Fruit fly (Drosophila melanogaster): ENCODE results near the gene CG13950.

CG13950 gene

DNA sequence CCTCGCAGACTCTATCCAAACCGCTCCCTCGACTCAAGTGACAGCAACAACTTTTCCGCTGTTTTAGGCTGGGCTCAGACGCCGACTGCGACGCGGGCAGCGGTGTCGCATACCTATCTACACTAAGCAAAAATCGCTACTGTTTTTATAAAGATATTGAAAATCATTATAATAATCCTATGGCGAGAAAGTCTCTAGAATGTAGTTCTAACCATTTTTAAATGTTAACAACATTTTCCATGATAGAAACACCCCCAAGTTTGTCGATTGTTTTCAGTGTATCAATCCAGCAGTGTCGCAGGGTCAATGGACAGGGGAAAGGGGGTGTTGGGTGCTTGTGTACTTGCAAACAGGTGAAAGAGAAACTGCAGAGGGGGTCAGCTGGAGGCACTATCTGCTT lies 5.9 kb downstream of the CG13950 start:
- TF ChIP-seq Dll (optimal IDR thresholded peaks at IDR 0.05) = no peak
- TF ChIP-seq CG8478 (optimal IDR thresholded peaks at IDR 0.05) = no peak
- TF ChIP-seq usp (GFP tag; optimal IDR thresholded peaks at IDR 0.05) = no peak
- no peak for TF ChIP-seq EcR (GFP tag; optimal IDR thresholded peaks at IDR 0.05)
- TF ChIP-seq psq (optimal IDR thresholded peaks at IDR 0.05) = no peak
- no peak for TF ChIP-seq pan (optimal IDR thresholded peaks at IDR 0.05)

DNA sequence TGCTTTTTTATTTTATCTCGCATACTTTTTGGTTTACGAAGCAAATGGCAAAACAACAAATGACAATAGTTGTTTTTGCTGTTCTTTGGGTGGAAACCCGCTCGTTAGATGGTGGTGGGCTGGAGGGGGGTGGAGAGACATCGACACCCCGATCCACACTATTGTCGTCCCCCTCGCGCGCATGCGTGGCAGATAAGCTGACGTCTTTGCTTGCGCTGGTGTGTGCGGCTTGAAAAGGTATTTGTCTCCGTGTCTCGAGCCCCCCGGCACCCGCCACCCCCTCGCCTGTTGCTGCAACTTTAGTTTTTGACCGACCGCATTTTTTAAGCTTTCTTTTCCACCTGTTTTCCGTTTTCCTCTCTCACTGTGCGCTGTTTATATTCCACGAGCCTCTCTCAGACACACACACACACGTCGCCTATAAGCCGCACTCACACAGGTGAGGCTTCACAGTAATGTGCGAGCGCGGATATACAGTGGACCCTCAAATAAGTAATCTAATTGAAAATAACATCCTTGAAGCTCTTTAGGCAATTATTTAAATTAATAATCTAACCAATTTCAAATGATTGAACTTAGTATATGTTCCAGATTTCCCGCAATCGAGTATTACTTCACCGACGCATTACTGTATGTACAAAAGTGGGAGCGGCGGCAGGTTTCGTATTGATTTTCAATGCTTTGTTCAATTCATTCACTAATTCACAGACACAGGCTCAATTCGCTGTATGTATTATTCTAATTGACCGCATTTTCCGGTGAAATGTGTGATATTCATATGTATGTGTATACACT lies 7.2 kb downstream of the CG13950 start:
- TF ChIP-seq CG8478 (optimal IDR thresholded peaks at IDR 0.05) (no peak), EcR (GFP tag; optimal IDR thresholded peaks at IDR 0.05) (no peak), pan (optimal IDR thresholded peaks at IDR 0.05) (no peak), psq (optimal IDR thresholded peaks at IDR 0.05) (no peak)

dm6 chr2L:867899-868605 lies 8.1 kb downstream of the CG13950 start, which contains the start of gene aru:
aru (minus strand) TSS chr2L:868354.
- TF ChIP-seq EcR (GFP tag; optimal IDR thresholded peaks at IDR 0.05) = no peak
- TF ChIP-seq CG8478 (optimal IDR thresholded peaks at IDR 0.05) = peak; percentile 25
- TF ChIP-seq psq (optimal IDR thresholded peaks at IDR 0.05) = no peak

DNA sequence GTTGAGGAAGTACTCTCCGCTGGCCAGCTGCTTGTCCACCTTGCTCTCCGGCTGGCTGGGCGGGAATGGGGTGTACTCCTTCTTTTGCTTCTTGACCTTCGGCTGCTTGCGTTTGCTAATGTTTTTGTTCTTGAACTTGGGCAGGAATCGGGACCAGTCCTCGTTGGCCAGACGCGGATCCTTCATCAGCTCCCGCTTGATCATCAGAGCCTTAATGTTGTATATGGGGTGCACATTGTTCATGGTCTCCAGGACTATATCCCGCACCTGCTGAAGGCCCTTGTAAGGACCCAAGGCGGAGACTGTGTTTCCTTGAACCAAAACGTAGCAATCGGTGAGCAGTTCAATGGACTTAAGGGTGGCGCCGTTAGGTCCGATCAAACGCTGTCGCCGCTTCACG lies 9.0 kb downstream of the CG13950 start:
- TF ChIP-seq EcR (GFP tag; optimal IDR thresholded peaks at IDR 0.05) (no peak), psq (optimal IDR thresholded peaks at IDR 0.05) (no peak), Dll (optimal IDR thresholded peaks at IDR 0.05) (no peak), pan (optimal IDR thresholded peaks at IDR 0.05) (no peak), usp (GFP tag; optimal IDR thresholded peaks at IDR 0.05) (no peak), CG8478 (optimal IDR thresholded peaks at IDR 0.05) (no peak)

dm6 chr2L:869497-870040 lies 9.6 kb downstream of the CG13950 start, which contains the start of gene dbe:
dbe (minus strand) TSS chr2L:869857.
- TF ChIP-seq psq (optimal IDR thresholded peaks at IDR 0.05) = no peak
- peak; percentile 15 for TF ChIP-seq pan (optimal IDR thresholded peaks at IDR 0.05)
- TF ChIP-seq EcR (GFP tag; optimal IDR thresholded peaks at IDR 0.05) = no peak
- TF ChIP-seq usp (GFP tag; optimal IDR thresholded peaks at IDR 0.05) = no peak

- TF ChIP-seq pan (optimal IDR thresholded peaks at IDR 0.05) (no peak), psq (optimal IDR thresholded peaks at IDR 0.05) (no peak), CG8478 (optimal IDR thresholded peaks at IDR 0.05) (no peak), usp (GFP tag; optimal IDR thresholded peaks at IDR 0.05) (no peak), EcR (GFP tag; optimal IDR thresholded peaks at IDR 0.05) (no peak), Dll (optimal IDR thresholded peaks at IDR 0.05) (no peak)
Measured at dm6 chr2L:870285-870684, 10.3 kb downstream of the CG13950 start, which contains the start of gene PNUTS. PNUTS (plus strand) TSS chr2L:870465.

DNA sequence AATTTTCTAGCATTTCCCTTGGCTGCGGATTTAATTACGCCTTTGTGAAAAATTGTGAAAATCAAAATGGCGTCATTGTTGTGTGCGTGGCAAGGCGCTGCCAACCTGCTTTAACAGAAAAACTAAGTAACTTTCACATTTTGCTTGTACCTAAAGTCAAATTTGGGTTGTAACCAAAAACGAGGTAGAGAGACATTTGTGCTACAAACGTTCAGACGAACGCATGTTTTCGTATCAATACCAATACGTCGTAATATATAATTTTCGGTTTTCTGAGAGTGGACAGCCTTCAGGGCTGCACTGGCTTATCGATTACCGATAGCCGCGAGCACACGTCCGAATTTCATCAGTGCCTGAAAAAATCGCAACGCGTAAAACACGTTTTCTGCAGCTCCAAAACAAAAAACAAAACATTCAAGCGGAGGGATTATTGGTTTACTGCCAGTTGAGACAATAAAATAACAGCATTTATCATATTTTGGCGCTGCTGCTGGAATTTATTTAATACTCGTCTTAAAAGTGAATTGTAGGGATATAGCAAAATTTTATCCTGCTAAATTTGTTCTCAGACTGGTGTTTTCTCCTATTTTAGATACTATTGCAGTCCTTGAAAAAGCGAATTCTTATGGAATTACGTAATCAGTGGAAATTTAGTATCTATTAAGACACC lies 10.9 kb downstream of the CG13950 start:
- TF ChIP-seq usp (GFP tag; optimal IDR thresholded peaks at IDR 0.05) (no peak), EcR (GFP tag; optimal IDR thresholded peaks at IDR 0.05) (no peak), psq (optimal IDR thresholded peaks at IDR 0.05) (no peak), Dll (optimal IDR thresholded peaks at IDR 0.05) (no peak), pan (optimal IDR thresholded peaks at IDR 0.05) (no peak), CG8478 (optimal IDR thresholded peaks at IDR 0.05) (no peak)

DNA sequence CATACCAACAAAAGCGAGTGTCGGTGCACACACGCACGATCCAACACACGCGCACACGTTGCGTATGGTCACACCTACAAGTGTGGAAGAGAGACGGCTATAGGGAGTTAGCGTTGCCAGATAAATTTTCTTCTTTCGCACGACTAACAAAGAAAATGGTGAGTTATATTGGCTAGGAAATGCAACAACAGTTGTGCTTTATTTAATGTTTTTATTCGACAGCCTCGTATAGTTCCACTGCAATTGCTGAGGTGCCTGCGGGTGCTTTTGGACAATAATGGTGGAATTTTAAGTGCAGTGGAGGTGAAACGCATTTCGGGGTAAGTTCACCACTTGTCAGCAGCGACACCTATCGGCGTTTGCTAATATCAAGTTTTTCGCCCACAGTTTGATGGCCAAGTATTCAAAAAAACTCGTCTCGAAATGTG lies 11.4 kb downstream of the CG13950 start:
- TF ChIP-seq usp (GFP tag; optimal IDR thresholded peaks at IDR 0.05) (no peak), Dll (optimal IDR thresholded peaks at IDR 0.05) (no peak), pan (optimal IDR thresholded peaks at IDR 0.05) (no peak), psq (optimal IDR thresholded peaks at IDR 0.05) (no peak), EcR (GFP tag; optimal IDR thresholded peaks at IDR 0.05) (no peak), CG8478 (optimal IDR thresholded peaks at IDR 0.05) (no peak)

- TF ChIP-seq pan (optimal IDR thresholded peaks at IDR 0.05) (no peak), usp (GFP tag; optimal IDR thresholded peaks at IDR 0.05) (no peak), CG8478 (optimal IDR thresholded peaks at IDR 0.05) (no peak), EcR (GFP tag; optimal IDR thresholded peaks at IDR 0.05) (no peak)
Measured at dm6 chr2L:873724-874504, 13.9 kb downstream of the CG13950 start.

dm6 chr2L:877002-877401 lies 17.0 kb downstream of the CG13950 start, which contains the start of gene ninaA:
ninaA (plus strand) TSS chr2L:877302.
- TF ChIP-seq usp (GFP tag; optimal IDR thresholded peaks at IDR 0.05) = no peak
- no peak for TF ChIP-seq CG8478 (optimal IDR thresholded peaks at IDR 0.05)
- TF ChIP-seq pan (optimal IDR thresholded peaks at IDR 0.05) = no peak
- no peak for TF ChIP-seq EcR (GFP tag; optimal IDR thresholded peaks at IDR 0.05)
- TF ChIP-seq Dll (optimal IDR thresholded peaks at IDR 0.05) = no peak
- TF ChIP-seq psq (optimal IDR thresholded peaks at IDR 0.05) = no peak

DNA sequence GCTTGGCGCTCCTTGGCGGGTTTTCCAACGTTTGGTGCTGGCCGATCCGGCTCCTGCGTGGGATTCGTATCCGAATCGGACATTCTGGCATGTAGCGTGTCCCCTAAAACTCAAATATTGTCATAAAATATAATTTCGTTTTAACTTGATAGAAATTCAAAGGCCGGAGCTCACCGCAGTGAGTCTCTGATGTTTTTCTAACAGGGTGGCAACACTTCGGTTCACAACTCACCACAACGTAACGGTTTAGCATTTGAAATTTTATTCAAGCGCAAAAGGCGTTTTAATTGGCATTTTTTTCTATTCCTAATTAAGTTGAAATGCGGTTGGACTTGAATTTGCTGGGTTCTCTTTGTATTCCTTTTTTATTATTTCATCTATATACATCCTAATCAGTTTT lies 25.0 kb downstream of the CG13950 start, which contains the start of gene CG15824:
Gene CG15824, minus strand, starts transcription at position 172 of the 400 bp plus-strand sequence.
- no peak for TF ChIP-seq psq (optimal IDR thresholded peaks at IDR 0.05)
- no peak for TF ChIP-seq EcR (GFP tag; optimal IDR thresholded peaks at IDR 0.05)
- no peak for TF ChIP-seq CG8478 (optimal IDR thresholded peaks at IDR 0.05)
- TF ChIP-seq Dll (optimal IDR thresholded peaks at IDR 0.05) = no peak
- TF ChIP-seq usp (GFP tag; optimal IDR thresholded peaks at IDR 0.05) = no peak
- TF ChIP-seq pan (optimal IDR thresholded peaks at IDR 0.05) = no peak

Measured in whole organism.